Worm (Caenorhabditis elegans): ENCODE results near the gene mec-1.

- TF ChIP-seq ceh-13 (GFP tag; optimal IDR thresholded peaks at IDR 0.05) (no peak), pes-1 (GFP tag; IDR thresholded peaks at IDR 0.05) (no peak), flt-1 (GFP tag; IDR thresholded peaks at IDR 0.05) (no peak), ets-7 (tag; optimal IDR thresholded peaks at IDR 0.05) (no peak), ama-1 (optimal IDR thresholded peaks at IDR 0.05) (no peak), tbx-11 (GFP tag; IDR thresholded peaks at IDR 0.05) (no peak), aly-1 (tag; optimal IDR thresholded peaks at IDR 0.05) (no peak)
Observed at ce11 chrV:6948225-6948624, 8.1 kb upstream of the mec-1 start, which contains the start of gene Y57E12B.1.

Data from whole organism, early embryonic.